Worm (Caenorhabditis elegans) whole organism, mixed stage, embryonic: ENCODE measurements around the gene str-86.

Experiments
- M03D4.4 ChIP-seq: sonication (generic microtip); optimal IDR thresholded peaks from 2 replicates; lab custom pipeline; 2017; ENCODE audit warnings: mild to moderate bottlenecking, missing genetic modification characterization, missing compliant biosample characterization
- bed-3 ChIP-seq: fragments of 200-800 bp; sonication (Bioruptor generic); optimal IDR thresholded peaks from 3 replicates; lab custom pipeline; 2018; ENCODE audit warnings: mild to moderate bottlenecking, missing genetic modification characterization, moderate library complexity, missing compliant biosample characterization
- blmp-1 ChIP-seq: fragments of 150-350 bp; optimal IDR thresholded peaks from 2 replicates; lab custom pipeline; 2014; ENCODE audit warnings: missing biosample characterization, missing genetic modification characterization
- ceh-39 ChIP-seq: fragments of 150-350 bp; optimal IDR thresholded peaks from 2 replicates; lab custom pipeline; 2014; ENCODE audit warnings: missing biosample characterization, missing genetic modification characterization
- ceh-43 ChIP-seq: fragments of 200-800 bp; sonication (Bioruptor generic); optimal IDR thresholded peaks from 2 replicates; lab custom pipeline; 2018; ENCODE audit warnings: mild to moderate bottlenecking, missing genetic modification characterization, moderate library complexity, missing compliant biosample characterization
- ceh-83 ChIP-seq: fragments of 200-800 bp; sonication (Bioruptor generic); optimal IDR thresholded peaks from 2 replicates; lab custom pipeline; 2018; ENCODE audit warnings: mild to moderate bottlenecking, missing genetic modification characterization, missing compliant biosample characterization
- ces-1 ChIP-seq: fragments of 150-350 bp; optimal IDR thresholded peaks from 2 replicates; lab custom pipeline; 2014; ENCODE audit warnings: missing biosample characterization, missing genetic modification reagents, missing genetic modification characterization
- cnd-1 ChIP-seq: fragments of 200-800 bp; sonication (Bioruptor generic); optimal IDR thresholded peaks from 2 replicates; lab custom pipeline; 2018; ENCODE audit warnings: mild to moderate bottlenecking, missing genetic modification characterization, missing compliant biosample characterization
- drap-1 ChIP-seq: fragments of 200-800 bp; sonication (Bioruptor generic); optimal IDR thresholded peaks from 3 replicates; lab custom pipeline; 2018; ENCODE audit warnings: mild to moderate bottlenecking, missing genetic modification characterization, missing compliant biosample characterization
- elt-1 ChIP-seq: sonication (generic microtip); optimal IDR thresholded peaks from 2 replicates; lab custom pipeline; 2017; ENCODE audit warnings: missing genetic modification characterization, mild to moderate bottlenecking, missing compliant biosample characterization, antibody characterized with exemption, moderate library complexity, borderline replicate concordance; ENCODE audit not compliant: insufficient read depth
- elt-3 ChIP-seq: fragments of 150-350 bp; optimal IDR thresholded peaks from 2 replicates; lab custom pipeline; 2014; ENCODE audit warnings: missing biosample characterization, missing genetic modification characterization
- flh-1 ChIP-seq: fragments of 200-800 bp; sonication (Bioruptor generic); optimal IDR thresholded peaks from 2 replicates; lab custom pipeline; 2018; ENCODE audit warnings: mild to moderate bottlenecking, missing genetic modification characterization, moderate library complexity, missing compliant biosample characterization
- hlh-1 ChIP-seq: fragments of 150-350 bp; optimal IDR thresholded peaks from 2 replicates; lab custom pipeline; 2014; ENCODE audit warnings: missing biosample characterization, missing genetic modification reagents, missing genetic modification characterization
- lin-13 ChIP-seq: fragments of 150-350 bp; optimal IDR thresholded peaks from 2 replicates; lab custom pipeline; 2014; ENCODE audit warnings: missing biosample characterization, missing genetic modification characterization
- lin-32 ChIP-seq: fragments of 200-800 bp; sonication (Bioruptor generic); optimal IDR thresholded peaks from 2 replicates; lab custom pipeline; 2018; ENCODE audit warnings: mild to moderate bottlenecking, missing genetic modification characterization, missing compliant biosample characterization
- lsy-2 ChIP-seq: fragments of 150-350 bp; optimal IDR thresholded peaks from 2 replicates; lab custom pipeline; 2014; ENCODE audit warnings: missing biosample characterization, missing genetic modification characterization
- mab-5 ChIP-seq: fragments of 150-350 bp; optimal IDR thresholded peaks from 2 replicates; lab custom pipeline; 2014; ENCODE audit warnings: missing biosample characterization, missing genetic modification characterization
- mep-1 ChIP-seq: fragments of 150-350 bp; optimal IDR thresholded peaks from 2 replicates; lab custom pipeline; 2017; ENCODE audit warnings: missing biosample characterization, missing genetic modification reagents, missing genetic modification characterization, inconsistent platforms
- mls-2 ChIP-seq: sonication (generic microtip); optimal IDR thresholded peaks from 2 replicates; lab custom pipeline; 2016; ENCODE audit warnings: mild to moderate bottlenecking, missing genetic modification characterization, moderate library complexity, missing compliant biosample characterization
- nhr-12 ChIP-seq: fragments of 150-350 bp; optimal IDR thresholded peaks from 2 replicates; lab custom pipeline; 2014; ENCODE audit warnings: missing biosample characterization, missing genetic modification characterization
- nhr-2 ChIP-seq: fragments of 150-350 bp; optimal IDR thresholded peaks from 2 replicates; lab custom pipeline; 2014; ENCODE audit warnings: missing biosample characterization, missing genetic modification characterization
- nhr-237 ChIP-seq: fragments of 150-350 bp; optimal IDR thresholded peaks from 2 replicates; lab custom pipeline; 2014; ENCODE audit warnings: missing biosample characterization, missing genetic modification characterization
- nhr-76 ChIP-seq: sonication (generic microtip); optimal IDR thresholded peaks from 2 replicates; lab custom pipeline; 2017; ENCODE audit warnings: missing biosample characterization, missing genetic modification characterization
- pha-4 ChIP-seq: fragments of 150-350 bp; optimal IDR thresholded peaks from 2 replicates; lab custom pipeline; 2018; ENCODE audit warnings: missing biosample characterization, missing genetic modification reagents, missing genetic modification characterization
- sem-2 ChIP-seq: fragments of 200-800 bp; sonication (Bioruptor generic); optimal IDR thresholded peaks from 2 replicates; lab custom pipeline; 2018; ENCODE audit warnings: mild to moderate bottlenecking, missing genetic modification characterization, missing compliant biosample characterization
- snpc-4 ChIP-seq: fragments of 150-350 bp; optimal IDR thresholded peaks from 2 replicates; lab custom pipeline; 2014; ENCODE audit warnings: missing biosample characterization, missing genetic modification characterization
- tbx-8 ChIP-seq: fragments of 200-800 bp; sonication (Bioruptor generic); optimal IDR thresholded peaks from 2 replicates; lab custom pipeline; 2018; ENCODE audit warnings: mild to moderate bottlenecking, missing genetic modification characterization, moderate library complexity, missing compliant biosample characterization
- unc-120 ChIP-seq: sonication (generic microtip); optimal IDR thresholded peaks from 2 replicates; lab custom pipeline; 2017; ENCODE audit warnings: missing genetic modification characterization, missing compliant biosample characterization; ENCODE audit not compliant: poor library complexity, severe bottlenecking
- unc-39 ChIP-seq: fragments of 150-350 bp; optimal IDR thresholded peaks from 2 replicates; lab custom pipeline; 2014; ENCODE audit warnings: missing biosample characterization, missing genetic modification characterization
- unc-62 ChIP-seq: fragments of 150-350 bp; optimal IDR thresholded peaks from 2 replicates; lab custom pipeline; 2014; ENCODE audit warnings: missing biosample characterization, missing genetic modification reagents, missing genetic modification characterization
- zip-8 ChIP-seq: fragments of 150-350 bp; optimal IDR thresholded peaks from 2 replicates; lab custom pipeline; 2014; ENCODE audit warnings: missing biosample characterization, missing genetic modification characterization
- ztf-11 ChIP-seq: fragments of 150-350 bp; optimal IDR thresholded peaks from 2 replicates; lab custom pipeline; 2014; ENCODE audit warnings: missing biosample characterization, missing genetic modification characterization

str-86 gene

DNA sequence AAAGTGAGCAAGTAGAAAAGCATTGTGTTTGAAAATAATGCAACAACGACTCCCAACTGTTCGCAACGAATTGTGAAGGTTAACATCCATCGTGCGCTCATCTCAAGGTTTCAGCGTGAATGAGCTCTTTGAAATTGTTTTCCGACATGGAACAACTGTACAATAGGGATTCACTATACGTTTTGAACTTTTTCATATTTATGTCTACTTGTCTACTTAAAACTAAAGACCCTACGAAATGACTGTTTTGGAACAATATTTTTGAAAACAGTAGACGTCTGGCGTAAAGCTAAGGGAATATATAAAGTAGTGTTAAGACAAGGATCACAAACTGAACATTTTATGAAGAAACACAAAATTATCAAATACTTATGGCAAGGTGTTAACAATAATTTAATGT, at the start of gene str-86:
Gene str-86 (minus strand): TSS at position 101 of the 400 bp plus-strand sequence.
- TF ChIP-seq snpc-4 (no peak), lin-13 (tag; lab: Kevin White, UChicago) (no peak), pha-4 (tag; lab: Kevin White, UChicago) (no peak), tbx-8 (GFP tag; lab: Kevin White, UChicago) (no peak), ceh-39 (tag; lab: Kevin White, UChicago) (no peak), zip-8 (tag; lab: Kevin White, UChicago) (no peak)

DNA sequence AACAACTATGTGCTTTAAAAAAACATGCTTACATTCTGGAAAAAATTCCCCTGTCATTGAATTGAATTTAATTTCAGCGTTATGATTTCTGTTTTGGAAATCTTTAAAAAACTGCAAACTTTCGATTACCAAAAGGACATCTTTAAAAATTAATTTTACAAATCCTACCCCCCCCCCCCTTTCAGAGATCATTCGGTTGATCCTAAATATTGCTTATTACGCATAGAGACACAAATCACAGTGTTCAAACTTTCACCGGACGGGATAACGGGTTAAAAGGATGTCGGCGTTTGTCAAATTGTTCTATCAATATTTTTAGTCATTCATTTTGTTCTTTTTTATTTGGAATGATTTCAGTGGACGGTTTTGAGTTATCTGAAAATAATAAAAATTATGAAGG, 49.8 kb upstream of the str-86 start, which contains the start of gene C25E10.4:
Gene C25E10.4 (plus strand): TSS at position 301 of the 400 bp plus-strand sequence.
- TF ChIP-seq drap-1 (GFP tag; lab: Kevin White, UChicago): no peak
- TF ChIP-seq unc-62 (GFP tag; lab: Kevin White, UChicago): no peak
- no peak for TF ChIP-seq tbx-8 (GFP tag; lab: Kevin White, UChicago)
- TF ChIP-seq pha-4 (tag; lab: Kevin White, UChicago): no peak
- no peak for TF ChIP-seq sem-2 (GFP tag; lab: Kevin White, UChicago)
- TF ChIP-seq flh-1: no peak
- TF ChIP-seq zip-8 (tag; lab: Kevin White, UChicago): no peak
- no peak for TF ChIP-seq elt-3 (tag; lab: Kevin White, UChicago)
- TF ChIP-seq ces-1 (GFP tag; lab: Kevin White, UChicago): no peak
- TF ChIP-seq nhr-76: no peak
- no peak for TF ChIP-seq ztf-11 (tag; lab: Kevin White, UChicago)
- TF ChIP-seq elt-1 (tag; lab: Kevin White, UChicago): no peak
- no peak for TF ChIP-seq nhr-2 (tag; lab: Kevin White, UChicago)
- no peak for TF ChIP-seq M03D4.4
- TF ChIP-seq mls-2: no peak

- TF ChIP-seq elt-3 (tag; lab: Kevin White, UChicago): no peak
- TF ChIP-seq snpc-4: no peak
- no peak for TF ChIP-seq nhr-76
- TF ChIP-seq unc-39 (tag; lab: Kevin White, UChicago): no peak
These were observed 46.7 kb upstream of the str-86 start, which contains the start of gene C25E10.5 for ce11 chrV:9030248-9030647. TSS of gene C25E10.5 (plus strand) at chrV:9030548.

DNA sequence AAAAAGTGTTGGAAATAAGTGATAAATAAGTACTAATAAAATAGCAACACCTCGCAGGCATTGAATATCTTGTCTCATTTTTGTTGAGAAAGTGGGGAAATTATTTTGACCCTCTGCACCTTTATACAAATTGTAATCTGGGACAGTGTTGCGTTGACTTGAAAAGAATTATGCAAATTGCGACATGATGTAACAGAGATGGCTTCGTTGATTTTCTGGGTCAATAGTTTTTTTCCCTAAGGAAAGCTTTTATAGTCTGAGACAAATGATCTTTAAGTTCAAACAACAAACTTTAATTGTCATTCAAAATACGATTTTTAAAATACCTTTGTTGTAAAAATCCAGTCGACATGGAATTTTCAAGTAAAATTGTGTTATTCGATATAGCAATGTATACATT, 41.2 kb upstream of the str-86 start, which contains the start of gene bus-1:
Gene bus-1 (minus strand): TSS at position 101 of the 400 bp plus-strand sequence.
- TF ChIP-seq nhr-12 (no peak), zip-8 (tag; lab: Kevin White, UChicago) (no peak), cnd-1 (tag; lab: Kevin White, UChicago) (no peak), M03D4.4 (no peak), lsy-2 (tag; lab: Kevin White, UChicago) (no peak), mls-2 (no peak)
- TF ChIP-seq, all 35 proteins: peak for 0

ce11 chrV:9022078-9022477, 38.6 kb upstream of the str-86 start, which contains the start of gene oac-41:
TSS of gene oac-41 (minus strand) at chrV:9022178.
- TF ChIP-seq ceh-83 (GFP tag; lab: Kevin White, UChicago) (no peak), M03D4.4 (no peak), ceh-43 (GFP tag; lab: Kevin White, UChicago) (no peak), mab-5 (tag; lab: Kevin White, UChicago) (no peak), blmp-1 (tag; lab: Kevin White, UChicago) (no peak), ztf-11 (tag; lab: Kevin White, UChicago) (no peak), flh-1 (no peak), tbx-8 (GFP tag; lab: Kevin White, UChicago) (no peak), ces-1 (GFP tag; lab: Kevin White, UChicago) (no peak), lin-32 (GFP tag; lab: Kevin White, UChicago) (no peak), unc-120 (tag; lab: Kevin White, UChicago) (no peak)

ce11 chrV:9018871-9019270, 35.4 kb upstream of the str-86 start:
- TF ChIP-seq ceh-43 (GFP tag; lab: Kevin White, UChicago) (no peak), cnd-1 (tag; lab: Kevin White, UChicago) (no peak), flh-1 (no peak), hlh-1 (tag; lab: Kevin White, UChicago) (no peak), nhr-237 (tag; lab: Kevin White, UChicago) (no peak), nhr-2 (tag; lab: Kevin White, UChicago) (no peak), M03D4.4 (no peak), pha-4 (tag; lab: Kevin White, UChicago) (no peak), snpc-4 (no peak), elt-3 (tag; lab: Kevin White, UChicago) (no peak), tbx-8 (GFP tag; lab: Kevin White, UChicago) (no peak), mep-1 (no peak), zip-8 (tag; lab: Kevin White, UChicago) (no peak), ces-1 (GFP tag; lab: Kevin White, UChicago) (no peak), lin-13 (tag; lab: Kevin White, UChicago) (no peak), unc-39 (tag; lab: Kevin White, UChicago) (no peak), unc-62 (GFP tag; lab: Kevin White, UChicago) (no peak), bed-3 (GFP tag; lab: Kevin White, UChicago) (no peak), ztf-11 (tag; lab: Kevin White, UChicago) (no peak), nhr-76 (no peak)
- TF ChIP-seq, all 35 proteins: peak for 0
